Worm (Caenorhabditis elegans) whole organism, L3 larva: ENCODE data around the gene C07A12.2.
A peak's percentile ranks its signal among the peaks of the same experiment; 100 is the strongest.

Experiments
- R02D3.7 ChIP-seq: fragments of 150-350 bp; optimal IDR thresholded peaks from 2 replicates; lab custom pipeline; 2014; ENCODE audit warnings: missing biosample characterization, missing genetic modification characterization
- ZK546.5 ChIP-seq: sonication (generic microtip); optimal IDR thresholded peaks from 2 replicates; lab custom pipeline; 2017; ENCODE audit warnings: missing biosample characterization, missing genetic modification characterization
- ceh-28 ChIP-seq: fragments of 150-350 bp; optimal IDR thresholded peaks from 2 replicates; lab custom pipeline; 2014; ENCODE audit warnings: missing biosample characterization, missing genetic modification reagents, missing genetic modification characterization
- ceh-82 ChIP-seq: fragments of 150-350 bp; optimal IDR thresholded peaks from 2 replicates; lab custom pipeline; 2014; ENCODE audit warnings: missing biosample characterization, missing genetic modification characterization
- ceh-9 ChIP-seq: sonication (generic microtip); optimal IDR thresholded peaks from 2 replicates; lab custom pipeline; 2018; ENCODE audit warnings: missing biosample characterization, missing genetic modification characterization
- egl-27 ChIP-seq: sonication (generic microtip); optimal IDR thresholded peaks from 4 replicates; lab custom pipeline; 2017; ENCODE audit warnings: missing biosample characterization, missing genetic modification reagents, missing genetic modification characterization
- egl-5 ChIP-seq: fragments of 150-350 bp; optimal IDR thresholded peaks from 2 replicates; lab custom pipeline; 2017; ENCODE audit warnings: missing biosample characterization, missing genetic modification reagents, missing genetic modification characterization, inconsistent platforms
- elt-2 ChIP-seq: sonication (generic microtip); optimal IDR thresholded peaks from 2 replicates; lab custom pipeline; 2016; ENCODE audit warnings: missing genetic modification reagents, mild to moderate bottlenecking, missing genetic modification characterization, missing compliant biosample characterization
- elt-3 ChIP-seq, 3 experiments: fragments of 150-350 bp in 1 of 3; sonication (generic microtip) in 2 of 3; optimal IDR thresholded peaks; 2 replicates in 2 of 3; 4 replicates in 1 of 3; lab custom pipeline; 2014 to 2017; ENCODE audit warnings: missing biosample characterization in 3 of 3, missing genetic modification characterization in 3 of 3
- fkh-10 ChIP-seq: sonication (generic microtip); optimal IDR thresholded peaks from 2 replicates; lab custom pipeline; 2017; ENCODE audit warnings: missing biosample characterization, missing genetic modification reagents, missing genetic modification characterization
- fkh-2 ChIP-seq: fragments of 150-350 bp; optimal IDR thresholded peaks from 2 replicates; lab custom pipeline; 2014; ENCODE audit warnings: missing biosample characterization, missing genetic modification reagents, missing genetic modification characterization
- hmg-11 ChIP-seq: sonication (generic microtip); optimal IDR thresholded peaks from 2 replicates; lab custom pipeline; 2016; ENCODE audit warnings: missing genetic modification characterization, missing compliant biosample characterization
- jun-1 ChIP-seq: fragments of 150-350 bp; optimal IDR thresholded peaks from 2 replicates; lab custom pipeline; 2014; ENCODE audit warnings: missing biosample characterization, missing genetic modification reagents, missing genetic modification characterization
- lin-15B ChIP-seq: fragments of 150-350 bp; optimal IDR thresholded peaks from 2 replicates; lab custom pipeline; 2014; ENCODE audit warnings: missing biosample characterization, missing genetic modification characterization
- lin-39 ChIP-seq: fragments of 150-350 bp; optimal IDR thresholded peaks from 2 replicates; lab custom pipeline; 2018; ENCODE audit warnings: missing biosample characterization, missing genetic modification reagents, missing genetic modification characterization
- lsy-12 ChIP-seq: sonication (generic microtip); optimal IDR thresholded peaks from 2 replicates; lab custom pipeline; 2016; ENCODE audit warnings: mild to moderate bottlenecking, missing genetic modification characterization, missing compliant biosample characterization
- nfya-1 ChIP-seq: sonication (generic microtip); optimal IDR thresholded peaks from 2 replicates; lab custom pipeline; 2017; ENCODE audit warnings: missing genetic modification characterization, mild to moderate bottlenecking, missing compliant biosample characterization, antibody characterized with exemption, moderate library complexity; ENCODE audit not compliant: insufficient read depth
- nhr-11 ChIP-seq: fragments of 150-350 bp; optimal IDR thresholded peaks from 2 replicates; lab custom pipeline; 2014; ENCODE audit warnings: missing biosample characterization, missing genetic modification characterization
- nhr-12 ChIP-seq: fragments of 150-350 bp; optimal IDR thresholded peaks from 2 replicates; lab custom pipeline; 2014; ENCODE audit warnings: missing biosample characterization, missing genetic modification characterization
- nhr-23 ChIP-seq: fragments of 150-350 bp; optimal IDR thresholded peaks from 2 replicates; lab custom pipeline; 2014; ENCODE audit warnings: missing biosample characterization, missing genetic modification reagents, missing genetic modification characterization
- nhr-25 ChIP-seq: sonication (generic microtip); optimal IDR thresholded peaks from 2 replicates; lab custom pipeline; 2017; ENCODE audit warnings: missing biosample characterization, missing genetic modification characterization
- nhr-28 ChIP-seq: fragments of 150-350 bp; optimal IDR thresholded peaks from 2 replicates; lab custom pipeline; 2014; ENCODE audit warnings: missing biosample characterization, missing genetic modification characterization
- nhr-43 ChIP-seq: sonication (generic microtip); optimal IDR thresholded peaks from 2 replicates; lab custom pipeline; 2016; ENCODE audit warnings: mild to moderate bottlenecking, missing genetic modification characterization, missing compliant biosample characterization; ENCODE audit not compliant: poor library complexity, severe bottlenecking
- nhr-67 ChIP-seq: fragments of 150-350 bp; optimal IDR thresholded peaks from 2 replicates; lab custom pipeline; 2014; ENCODE audit warnings: missing biosample characterization, missing genetic modification characterization
- nhr-76 ChIP-seq: fragments of 150-350 bp; sonication (generic microtip); optimal IDR thresholded peaks from 5 replicates; lab custom pipeline; 2014; ENCODE audit warnings: missing biosample characterization, missing genetic modification characterization
- nhr-77 ChIP-seq: fragments of 150-350 bp; optimal IDR thresholded peaks from 2 replicates; lab custom pipeline; 2014; ENCODE audit warnings: missing biosample characterization, missing genetic modification characterization
- pha-4 ChIP-seq: fragments of 150-350 bp; optimal IDR thresholded peaks from 2 replicates; lab custom pipeline; 2014; ENCODE audit warnings: missing biosample characterization, missing genetic modification reagents, missing genetic modification characterization
- sea-2 ChIP-seq: fragments of 150-350 bp; sonication (generic microtip); optimal IDR thresholded peaks from 4 replicates; lab custom pipeline; 2014; ENCODE audit warnings: missing biosample characterization, missing genetic modification reagents, missing genetic modification characterization
- skn-1 ChIP-seq: fragments of 150-350 bp; optimal IDR thresholded peaks from 2 replicates; lab custom pipeline; 2014; ENCODE audit warnings: missing biosample characterization, missing genetic modification characterization
- snpc-4 ChIP-seq: fragments of 150-350 bp; optimal IDR thresholded peaks from 2 replicates; lab custom pipeline; 2014; ENCODE audit warnings: missing biosample characterization, missing genetic modification characterization
- tbx-2 ChIP-seq: sonication (generic microtip); optimal IDR thresholded peaks from 2 replicates; lab custom pipeline; 2016; ENCODE audit warnings: mild to moderate bottlenecking, missing genetic modification characterization, missing compliant biosample characterization
- unc-39 ChIP-seq: sonication (generic microtip); optimal IDR thresholded peaks from 4 replicates; lab custom pipeline; 2017; ENCODE audit warnings: missing biosample characterization, missing genetic modification characterization
- unc-62 ChIP-seq: fragments of 150-350 bp; sonication (generic microtip); optimal IDR thresholded peaks from 4 replicates; lab custom pipeline; 2014; ENCODE audit warnings: missing biosample characterization, missing genetic modification reagents, missing genetic modification characterization
- zag-1 ChIP-seq: fragments of 150-350 bp; optimal IDR thresholded peaks from 2 replicates; lab custom pipeline; 2014; ENCODE audit warnings: missing biosample characterization, missing genetic modification characterization
- ztf-11 ChIP-seq: fragments of 150-350 bp; optimal IDR thresholded peaks from 2 replicates; lab custom pipeline; 2014; ENCODE audit warnings: missing biosample characterization, missing genetic modification characterization
- ztf-4 ChIP-seq: fragments of 150-350 bp; optimal IDR thresholded peaks from 2 replicates; lab custom pipeline; 2014; ENCODE audit warnings: missing biosample characterization, missing genetic modification characterization

The C07A12.2 gene

DNA sequence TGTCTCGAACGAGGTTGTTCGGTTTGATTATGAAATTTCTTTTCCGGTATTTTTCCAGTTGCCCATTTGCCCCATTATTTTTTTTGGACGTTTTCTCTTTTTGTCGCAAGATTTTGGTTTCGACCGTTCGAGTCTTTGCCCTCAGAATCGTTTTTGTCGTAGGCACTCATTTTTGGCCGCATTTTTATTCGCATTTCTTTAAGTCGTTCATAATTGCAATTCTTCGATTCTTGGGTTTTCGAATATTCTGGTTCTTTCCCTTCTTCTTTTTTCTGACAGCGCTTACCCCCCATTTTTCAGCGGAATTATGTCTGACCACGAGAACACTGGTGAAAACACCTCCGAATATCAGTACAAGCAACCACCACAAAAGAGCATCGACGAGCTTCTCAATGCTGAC, 36.4 kb upstream of the C07A12.2 start, which contains the start of gene rhi-1:
Gene rhi-1 (plus strand): TSS at position 301 of the 400 bp plus-strand sequence.
- TF ChIP-seq elt-2 (no peak), jun-1 (no peak), snpc-4 (tag; lab: Kevin White, UChicago) (no peak), zag-1 (tag; lab: Kevin White, UChicago) (no peak), nhr-28 (tag; lab: Kevin White, UChicago) (no peak), tbx-2 (tag; lab: Kevin White, UChicago) (no peak), R02D3.7 (tag; lab: Kevin White, UChicago) (no peak), nhr-67 (tag; lab: Kevin White, UChicago) (no peak), ztf-11 (tag; lab: Kevin White, UChicago) (no peak)

DNA sequence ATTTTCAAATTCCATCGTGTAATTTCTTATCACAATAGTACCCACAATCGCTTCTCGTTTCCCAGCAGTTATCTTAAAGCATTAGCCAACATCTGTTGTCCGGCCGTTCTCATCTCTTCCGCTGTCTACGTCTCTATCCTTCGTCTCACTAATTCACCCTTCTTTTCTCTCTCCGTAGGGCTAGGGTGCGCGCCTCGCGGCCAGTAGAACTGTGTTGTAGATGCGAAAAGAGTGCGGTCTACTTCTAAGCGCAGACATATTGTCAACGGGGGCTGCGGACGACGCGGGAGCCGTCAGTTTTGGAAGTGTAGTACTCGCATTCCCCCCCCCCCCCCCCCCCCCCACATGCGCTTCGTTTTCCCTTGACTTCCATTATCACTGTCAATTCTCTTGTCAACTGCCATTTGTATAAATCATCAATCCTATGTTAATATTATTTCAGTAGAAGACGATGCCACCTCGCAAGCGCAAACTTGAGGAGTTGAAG, 30.9 kb upstream of the C07A12.2 start, which contains the start of gene spr-3:
Gene spr-3 (plus strand): TSS at position 437 of the 487 bp plus-strand sequence.
- TF ChIP-seq snpc-4 (tag; lab: Kevin White, UChicago) (peak; percentile 45), ceh-82 (tag; lab: Kevin White, UChicago) (no peak), hmg-11 (tag; lab: Kevin White, UChicago) (peak; percentile 0), elt-2 (peak; percentile 20), sea-2 (GFP tag; lab: Kevin White, UChicago) (no peak), nfya-1 (tag; lab: Kevin White, UChicago) (peak; percentile 46), nhr-11 (tag; lab: Kevin White, UChicago) (no peak), unc-39 (tag; lab: Kevin White, UChicago) (no peak), nhr-43 (tag; lab: Kevin White, UChicago) (no peak), nhr-25 (tag; lab: Kevin White, UChicago) (peak; percentile 11)
- TF ChIP-seq, all 47 proteins: peak for 5

DNA sequence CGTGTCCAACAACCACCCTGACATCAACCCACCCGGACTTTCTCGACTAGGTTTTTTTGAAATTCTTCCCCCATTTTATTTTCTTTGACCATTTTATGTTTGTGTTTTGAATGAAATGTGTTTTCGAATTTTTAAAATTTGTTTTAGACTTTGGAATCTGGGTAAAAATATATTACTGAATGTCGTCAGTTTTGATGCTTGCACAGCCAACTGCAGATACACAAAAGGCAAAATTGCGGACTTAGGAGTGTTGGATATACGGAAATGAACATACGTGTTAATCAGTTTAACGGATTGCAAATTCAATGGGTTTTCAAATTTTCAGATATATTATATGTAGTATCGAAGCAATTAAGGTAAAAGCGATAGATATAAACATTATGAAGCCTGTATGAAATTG, 27.9 kb upstream of the C07A12.2 start:
- TF ChIP-seq nhr-77 (tag; lab: Kevin White, UChicago), result no peak
- TF ChIP-seq R02D3.7 (tag; lab: Kevin White, UChicago), result no peak
- peak; percentile 29 for TF ChIP-seq pha-4 (tag; lab: Kevin White, UChicago)
- no peak for TF ChIP-seq fkh-2 (tag; lab: Kevin White, UChicago)
- TF ChIP-seq nfya-1 (tag; lab: Kevin White, UChicago), result peak; percentile 62
- peak; percentile 2 for TF ChIP-seq elt-2

DNA sequence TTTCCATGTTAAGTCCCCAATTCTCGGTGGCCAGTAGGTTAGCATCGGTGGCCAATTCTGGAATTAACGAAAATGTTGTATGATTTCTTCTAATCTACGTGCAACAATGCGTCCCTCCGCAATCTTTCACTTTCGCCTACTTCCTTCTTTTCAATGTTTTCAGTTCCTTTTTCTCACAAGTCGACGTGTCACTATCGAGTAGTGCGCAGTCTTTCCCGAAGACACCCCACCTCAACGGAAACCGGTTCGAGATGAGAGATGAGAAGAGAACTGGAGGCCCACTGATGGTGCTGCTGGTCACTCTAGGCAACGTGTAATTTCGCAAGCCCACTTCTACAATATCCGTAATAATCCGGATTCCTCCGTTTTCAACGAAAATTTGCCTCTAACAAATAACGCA, 24.7 kb upstream of the C07A12.2 start:
- TF ChIP-seq egl-27 (tag; lab: Kevin White, UChicago) (no peak), nhr-25 (tag; lab: Kevin White, UChicago) (peak; percentile 71), egl-5 (tag; lab: Kevin White, UChicago) (no peak), nhr-76 (tag; lab: Kevin White, UChicago) (no peak), nhr-23 (tag; lab: Kevin White, UChicago) (peak; percentile 91), ztf-4 (tag; lab: Kevin White, UChicago) (no peak), nfya-1 (tag; lab: Kevin White, UChicago) (peak; percentile 42), nhr-11 (tag; lab: Kevin White, UChicago) (no peak), unc-62 (GFP tag; lab: Kevin White, UChicago) (peak; percentile 39), nhr-28 (tag; lab: Kevin White, UChicago) (no peak), lin-39 (tag; lab: Kevin White, UChicago) (no peak), elt-3 (tag; optimal IDR thresholded peaks at IDR 0.05; lab: Kevin White, UChicago) (peak in 1 of 3 experiments; percentile 54), fkh-10 (no peak), ceh-28 (tag; lab: Kevin White, UChicago) (peak; percentile 33), R02D3.7 (tag; lab: Kevin White, UChicago) (no peak), unc-39 (tag; lab: Kevin White, UChicago) (no peak), nhr-67 (tag; lab: Kevin White, UChicago) (no peak), nhr-12 (tag; lab: Kevin White, UChicago) (no peak), skn-1 (tag; lab: Kevin White, UChicago) (no peak), nhr-43 (tag; lab: Kevin White, UChicago) (peak; percentile 79), tbx-2 (tag; lab: Kevin White, UChicago) (no peak), lsy-12 (tag; lab: Kevin White, UChicago) (peak; percentile 27), jun-1 (no peak), lin-15B (tag; lab: Kevin White, UChicago) (no peak), ceh-9 (tag; lab: Kevin White, UChicago) (no peak), ZK546.5 (tag; lab: Kevin White, UChicago) (no peak)
